Worm (Caenorhabditis elegans) whole organism, L1 larva: ENCODE results near the gene kcnl-4.

Experiments used
- aly-2 ChIP-seq: fragments of 150-350 bp; optimal IDR thresholded peaks from 2 replicates; lab custom pipeline; 2014; ENCODE audit warnings: missing biosample characterization, missing genetic modification characterization
- blmp-1 ChIP-seq: fragments of 150-350 bp; optimal IDR thresholded peaks from 2 replicates; lab custom pipeline; 2014; ENCODE audit warnings: missing biosample characterization, missing genetic modification characterization
- ceh-82 ChIP-seq, 3 experiments: fragments of 150-350 bp in 1 of 3; sonication (generic microtip) in 2 of 3; optimal IDR thresholded peaks; 2 replicates each; lab custom pipeline; 2014 to 2017; ENCODE audit warnings: missing biosample characterization in 3 of 3, missing genetic modification characterization in 3 of 3
- mdl-1 ChIP-seq, 2 experiments: fragments of 150-350 bp; optimal IDR thresholded peaks; 2 replicates each; lab custom pipeline; 2014 to 2017; ENCODE audit warnings: missing biosample characterization in 2 of 2, missing genetic modification characterization in 2 of 2, inconsistent platforms in 1 of 2
- pax-3 ChIP-seq: fragments of 200-800 bp; sonication (Bioruptor generic); optimal IDR thresholded peaks from 2 replicates; lab custom pipeline; 2018; ENCODE audit warnings: mild to moderate bottlenecking, missing genetic modification characterization, moderate library complexity, missing compliant biosample characterization
- sox-4 ChIP-seq: sonication (generic microtip); optimal IDR thresholded peaks from 2 replicates; lab custom pipeline; 2016; ENCODE audit warnings: missing genetic modification characterization, missing compliant biosample characterization
- tbx-2 ChIP-seq: sonication (generic microtip); optimal IDR thresholded peaks from 2 replicates; lab custom pipeline; 2016; ENCODE audit warnings: missing genetic modification characterization, missing compliant biosample characterization
- ztf-4 ChIP-seq: fragments of 150-350 bp; optimal IDR thresholded peaks from 2 replicates; lab custom pipeline; 2014; ENCODE audit warnings: missing biosample characterization, missing genetic modification characterization

- TF ChIP-seq tbx-2 (tag; lab: Kevin White, UChicago) (no peak), ztf-4 (tag; lab: Kevin White, UChicago) (no peak), blmp-1 (tag; lab: Kevin White, UChicago) (no peak), ceh-82 (tag; optimal IDR thresholded peaks at IDR 0.05; lab: Kevin White, UChicago) (no peak), aly-2 (tag; lab: Kevin White, UChicago) (no peak), pax-3 (no peak), mdl-1 (tag; optimal IDR thresholded peaks at IDR 0.05; lab: Kevin White, UChicago) (no peak), sox-4 (tag; lab: Kevin White, UChicago) (no peak)
Measured at ce11 chrV:14491097-14491496, 39.8 kb upstream of the kcnl-4 start.
